Worm (Caenorhabditis elegans): Measurements from ENCODE around the gene str-254.

DNA sequence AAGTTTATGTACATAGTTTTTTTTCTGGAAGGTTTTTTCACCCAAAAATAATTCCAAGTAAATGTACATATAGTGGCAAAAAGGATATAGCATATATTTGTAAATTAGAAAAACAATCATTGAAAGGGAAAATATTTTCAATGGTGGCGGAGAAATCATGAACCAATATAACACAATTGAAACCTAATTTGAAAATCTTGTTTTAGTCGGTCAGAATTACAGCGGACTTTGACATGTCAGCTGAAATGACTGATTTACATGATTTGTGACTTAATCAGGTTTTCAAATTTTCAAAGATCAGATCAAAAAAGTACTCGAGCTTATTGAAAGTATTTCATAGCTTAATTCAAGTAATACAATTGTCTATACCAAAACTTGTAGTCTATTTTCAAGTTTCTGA is 18.4 kb upstream of the str-254 start, which contains the start of gene K05D4.9:
- no peak for TF ChIP-seq ama-1 (optimal IDR thresholded peaks at IDR 0.05)
- no peak for TF ChIP-seq flt-1 (GFP tag; IDR thresholded peaks at IDR 0.05)
- TF ChIP-seq B0310.2 (tag; optimal IDR thresholded peaks at IDR 0.05) = no peak
- no peak for TF ChIP-seq ets-7 (tag; optimal IDR thresholded peaks at IDR 0.05)
- TF ChIP-seq hmbx-1 (tag; optimal IDR thresholded peaks at IDR 0.05) = no peak
- TF ChIP-seq F13C5.2 (tag; optimal IDR thresholded peaks at IDR 0.05) = no peak
- TF ChIP-seq ceh-13 (GFP tag; optimal IDR thresholded peaks at IDR 0.05) = no peak
- no peak for TF ChIP-seq tbx-11 (GFP tag; IDR thresholded peaks at IDR 0.05)
- no peak for TF ChIP-seq hnd-1 (tag; optimal IDR thresholded peaks at IDR 0.05)

All from whole organism, early embryonic.